Fruit fly (Drosophila melanogaster) whole organism, embryonic: ENCODE measurements around the gene Abi.

ENCODE experiments used
- ATbp ChIP-seq: fragments of 200-800 bp; sonication (Bioruptor generic); optimal IDR thresholded peaks from 2 replicates; lab custom pipeline; 2017; ENCODE audit warnings: missing biosample characterization, mild to moderate bottlenecking, missing genetic modification characterization, missing genetic modification reagents
- Ada2b ChIP-seq: fragments of 200-800 bp; sonication (Bioruptor generic); IDR thresholded peaks from 2 replicates; pipeline ENCODE4 v1.3.6; 2022; ENCODE audit warnings: missing biosample characterization, missing genetic modification characterization
- Aef1 ChIP-seq: fragments of 200-800 bp; sonication (Bioruptor generic); IDR thresholded peaks from 3 replicates; pipeline ENCODE4 v1.3.6; 2022; ENCODE audit warnings: missing biosample characterization, missing genetic modification characterization
- Asciz ChIP-seq: fragments of 200-800 bp; sonication (Bioruptor generic); optimal IDR thresholded peaks from 2 replicates; lab custom pipeline; 2017; ENCODE audit warnings: missing biosample characterization, mild to moderate bottlenecking, missing genetic modification characterization, missing genetic modification reagents
- Atf6 ChIP-seq: fragments of 200-800 bp; sonication (Bioruptor generic); IDR thresholded peaks from 2 replicates; pipeline ENCODE4 v1.3.6; 2022; ENCODE audit warnings: missing biosample characterization, missing genetic modification characterization
- CG10147 ChIP-seq: fragments of 200-800 bp; sonication (Bioruptor generic); optimal IDR thresholded peaks from 2 replicates; lab custom pipeline; 2019; ENCODE audit warnings: missing biosample characterization, mild to moderate bottlenecking, missing genetic modification characterization, moderate library complexity
- CG1024 ChIP-seq: fragments of 200-800 bp; sonication (Bioruptor generic); IDR thresholded peaks from 2 replicates; pipeline ENCODE4 v1.3.6; 2022; ENCODE audit warnings: missing biosample characterization, missing genetic modification characterization
- CG10462 ChIP-seq: fragments of 200-800 bp; sonication (Bioruptor generic); optimal IDR thresholded peaks from 2 replicates; lab custom pipeline; 2016; ENCODE audit warnings: missing biosample characterization, missing genetic modification characterization
- CG12219 ChIP-seq: fragments of 200-800 bp; sonication (Bioruptor generic); optimal IDR thresholded peaks from 3 replicates; lab custom pipeline; 2018; ENCODE audit warnings: missing biosample characterization, mild to moderate bottlenecking, missing genetic modification characterization
- CG12744 ChIP-seq: fragments of 200-800 bp; sonication (Bioruptor generic); optimal IDR thresholded peaks from 2 replicates; lab custom pipeline; 2016; ENCODE audit warnings: missing biosample characterization, missing genetic modification characterization
- CG18764 ChIP-seq: fragments of 200-800 bp; sonication (Bioruptor generic); optimal IDR thresholded peaks from 3 replicates; lab custom pipeline; 2016; ENCODE audit warnings: missing biosample characterization, missing genetic modification characterization
- CG31388 ChIP-seq: fragments of 200-800 bp; sonication (Bioruptor generic); optimal IDR thresholded peaks from 2 replicates; lab custom pipeline; 2016; ENCODE audit warnings: missing biosample characterization, missing genetic modification characterization
- CG32772 ChIP-seq: fragments of 200-800 bp; sonication (Bioruptor generic); IDR thresholded peaks from 2 replicates; pipeline ENCODE4 v1.3.6; 2022; ENCODE audit warnings: missing biosample characterization, missing genetic modification characterization
- CG3726 ChIP-seq: fragments of 200-800 bp; sonication (Bioruptor generic); IDR thresholded peaks from 3 replicates; pipeline ENCODE4, ENCODE4 v1.3.6; 2022; ENCODE audit warnings: missing biosample characterization, missing genetic modification characterization
- CG6175 ChIP-seq: fragments of 200-800 bp; sonication (Bioruptor generic); IDR thresholded peaks from 3 replicates; pipeline ENCODE4 v1.3.6; 2022; ENCODE audit warnings: missing biosample characterization, missing genetic modification characterization
- CG7556 ChIP-seq: fragments of 200-800 bp; sonication (Bioruptor generic); optimal IDR thresholded peaks from 2 replicates; lab custom pipeline; 2017; ENCODE audit warnings: missing biosample characterization, mild to moderate bottlenecking, missing genetic modification characterization
- CG7928 ChIP-seq: fragments of 200-800 bp; sonication (Bioruptor generic); optimal IDR thresholded peaks from 2 replicates; lab custom pipeline; 2017; ENCODE audit warnings: missing biosample characterization, mild to moderate bottlenecking, missing genetic modification characterization
- CG8281 ChIP-seq: fragments of 200-800 bp; sonication (Bioruptor generic); optimal IDR thresholded peaks from 2 replicates; lab custom pipeline; 2018; ENCODE audit warnings: missing biosample characterization, mild to moderate bottlenecking, missing genetic modification characterization, moderate library complexity
- CG9727 ChIP-seq: fragments of 200-800 bp; sonication (Bioruptor generic); optimal IDR thresholded peaks from 3 replicates; lab custom pipeline; 2017; ENCODE audit warnings: missing biosample characterization, mild to moderate bottlenecking, missing genetic modification characterization
- CoRest ChIP-seq: fragments of 200-800 bp; sonication (Bioruptor generic); optimal IDR thresholded peaks from 3 replicates; lab custom pipeline; 2018; ENCODE audit warnings: missing biosample characterization, mild to moderate bottlenecking, missing genetic modification characterization, moderate library complexity
- Dfd ChIP-seq, 2 experiments: fragments of >200 bp; optimal IDR thresholded peaks; 2 replicates each; lab custom pipeline; 2017; ENCODE audit warnings: missing biosample characterization in 2 of 2, missing genetic modification characterization in 2 of 2
- Ets65A ChIP-seq: fragments of 200-800 bp; sonication (Bioruptor generic); peaks from one replicate; lab custom pipeline; 2016; ENCODE audit warnings: missing biosample characterization, missing genetic modification characterization
- Fer3 ChIP-seq: fragments of 200-800 bp; sonication (Bioruptor generic); optimal IDR thresholded peaks from 2 replicates; lab custom pipeline; 2018; ENCODE audit warnings: missing biosample characterization, mild to moderate bottlenecking, missing genetic modification characterization, moderate library complexity
- HmgZ ChIP-seq: fragments of 200-800 bp; sonication (Bioruptor generic); optimal IDR thresholded peaks from 2 replicates; lab custom pipeline; 2018; ENCODE audit warnings: missing biosample characterization, mild to moderate bottlenecking, missing genetic modification characterization
- Kr ChIP-seq: fragments of 200-800 bp; sonication (Bioruptor generic); optimal IDR thresholded peaks from 2 replicates; lab custom pipeline; 2017; ENCODE audit warnings: missing biosample characterization, mild to moderate bottlenecking, missing genetic modification characterization
- NK7.1 ChIP-seq: fragments of 200-800 bp; sonication (Bioruptor generic); optimal IDR thresholded peaks from 3 replicates; lab custom pipeline; 2016; ENCODE audit warnings: missing biosample characterization, missing genetic modification characterization
- Spps ChIP-seq: fragments of 200-800 bp; sonication (Bioruptor generic); optimal IDR thresholded peaks from 2 replicates; lab custom pipeline; 2018; ENCODE audit warnings: missing biosample characterization, mild to moderate bottlenecking, missing genetic modification characterization
- Sry-δ ChIP-seq: fragments of 200-800 bp; sonication (Bioruptor generic); optimal IDR thresholded peaks from 2 replicates; lab custom pipeline; 2016; ENCODE audit warnings: missing biosample characterization, missing genetic modification characterization
- Ssrp ChIP-seq: fragments of 200-800 bp; sonication (Bioruptor generic); optimal IDR thresholded peaks from 2 replicates; lab custom pipeline; 2018; ENCODE audit warnings: missing biosample characterization, mild to moderate bottlenecking, missing genetic modification characterization, moderate library complexity
- Trl ChIP-seq, 3 experiments: fragments of >200 bp in 2 of 3; fragments of 200-800 bp in 1 of 3; sonication (Bioruptor generic) in 1 of 3; optimal IDR thresholded peaks; 2 replicates in 1 of 3; 3 replicates in 2 of 3; lab custom pipeline; 2016 to 2017; ENCODE audit warnings: missing biosample characterization in 1 of 3, missing genetic modification characterization in 1 of 3
- Usf ChIP-seq: fragments of 200-800 bp; sonication (Bioruptor generic); optimal IDR thresholded peaks from 2 replicates; lab custom pipeline; 2017; ENCODE audit warnings: missing genotype, missing biosample characterization, missing genetic modification characterization
- ac ChIP-seq: fragments of 200-800 bp; sonication (Bioruptor generic); optimal IDR thresholded peaks from 3 replicates; lab custom pipeline; 2017; ENCODE audit warnings: missing biosample characterization, mild to moderate bottlenecking, missing genetic modification characterization
- bowl ChIP-seq: fragments of 200-800 bp; sonication (Bioruptor generic); IDR thresholded peaks from 2 replicates; pipeline ENCODE4 v1.3.6; 2022; ENCODE audit warnings: missing biosample characterization, missing genetic modification characterization
- cas ChIP-seq: fragments of 200-800 bp; sonication (Bioruptor generic); IDR thresholded peaks from 2 replicates; pipeline ENCODE4 v1.3.6; 2022; ENCODE audit warnings: missing biosample characterization, missing genetic modification characterization
- crc ChIP-seq: fragments of 200-800 bp; sonication (Bioruptor generic); optimal IDR thresholded peaks from 2 replicates; lab custom pipeline; 2016; ENCODE audit warnings: missing biosample characterization, missing genetic modification characterization
- croc ChIP-seq: fragments of 200-800 bp; sonication (Bioruptor generic); conservative IDR thresholded peaks from 3 replicates; pipeline ENCODE4 v1.3.6; 2022; ENCODE audit warnings: missing biosample characterization, missing genetic modification characterization
- crol ChIP-seq: fragments of 200-800 bp; sonication (Bioruptor generic); IDR thresholded peaks from 2 replicates; pipeline ENCODE4 v1.3.6; 2022; ENCODE audit warnings: missing biosample characterization, missing genetic modification characterization
- dmrt11E ChIP-seq: fragments of 200-800 bp; sonication (Bioruptor generic); optimal IDR thresholded peaks from 3 replicates; lab custom pipeline; 2018; ENCODE audit warnings: missing biosample characterization, mild to moderate bottlenecking, missing genetic modification characterization, moderate library complexity
- grn ChIP-seq: fragments of 200-800 bp; sonication (Bioruptor generic); optimal IDR thresholded peaks from 3 replicates; lab custom pipeline; 2017; ENCODE audit warnings: missing biosample characterization, missing genetic modification characterization
- gro ChIP-seq: fragments of 200-800 bp; sonication (Bioruptor generic); optimal IDR thresholded peaks from 2 replicates; lab custom pipeline; 2016; ENCODE audit warnings: missing biosample characterization, missing genetic modification characterization
- hbn ChIP-seq: fragments of 200-800 bp; sonication (Bioruptor generic); IDR thresholded peaks from 2 replicates; pipeline ENCODE4 v1.3.6; 2022; ENCODE audit warnings: missing biosample characterization, missing genetic modification characterization; ENCODE audit not compliant: partially characterized antibody
- kah ChIP-seq: fragments of 200-800 bp; sonication (Bioruptor generic); optimal IDR thresholded peaks from 2 replicates; lab custom pipeline; 2018; ENCODE audit warnings: missing biosample characterization, mild to moderate bottlenecking, missing genetic modification characterization
- lilli ChIP-seq: fragments of 200-800 bp; sonication (Bioruptor generic); optimal IDR thresholded peaks from 3 replicates; lab custom pipeline; 2016; ENCODE audit warnings: missing biosample characterization, missing genetic modification characterization
- otp ChIP-seq: fragments of 200-800 bp; sonication (Bioruptor generic); IDR thresholded peaks from 3 replicates; pipeline ENCODE4, ENCODE4 v1.3.6; 2022; ENCODE audit warnings: missing biosample characterization, missing genetic modification characterization
- pho ChIP-seq: fragments of 200-800 bp; sonication (Bioruptor generic); optimal IDR thresholded peaks from 2 replicates; lab custom pipeline; 2016; ENCODE audit warnings: missing biosample characterization, missing genetic modification characterization
- pros ChIP-seq: fragments of 200-800 bp; sonication (Bioruptor generic); optimal IDR thresholded peaks from 3 replicates; lab custom pipeline; 2019; ENCODE audit warnings: missing biosample characterization, mild to moderate bottlenecking, missing genetic modification characterization, moderate library complexity
- sug ChIP-seq: fragments of 200-800 bp; optimal IDR thresholded peaks from 2 replicates; lab custom pipeline; 2019; ENCODE audit warnings: missing biosample characterization, mild to moderate bottlenecking, missing genetic modification characterization, moderate library complexity
- ttk ChIP-seq: fragments of 200-800 bp; sonication (Bioruptor generic); IDR thresholded peaks from 2 replicates; pipeline ENCODE4 v2.1.2; 2022; ENCODE audit warnings: missing biosample characterization, missing genetic modification characterization
- wek ChIP-seq: fragments of 200-800 bp; sonication (Bioruptor generic); optimal IDR thresholded peaks from 3 replicates; lab custom pipeline; 2018; ENCODE audit warnings: missing biosample characterization, mild to moderate bottlenecking, missing genetic modification characterization, moderate library complexity
- zen2 ChIP-seq: fragments of 200-800 bp; sonication (Bioruptor generic); IDR thresholded peaks from 3 replicates; pipeline ENCODE4 v1.3.6; 2022; ENCODE audit warnings: missing biosample characterization, missing genetic modification characterization; ENCODE audit not compliant: partially characterized antibody

Gene Abi

DNA sequence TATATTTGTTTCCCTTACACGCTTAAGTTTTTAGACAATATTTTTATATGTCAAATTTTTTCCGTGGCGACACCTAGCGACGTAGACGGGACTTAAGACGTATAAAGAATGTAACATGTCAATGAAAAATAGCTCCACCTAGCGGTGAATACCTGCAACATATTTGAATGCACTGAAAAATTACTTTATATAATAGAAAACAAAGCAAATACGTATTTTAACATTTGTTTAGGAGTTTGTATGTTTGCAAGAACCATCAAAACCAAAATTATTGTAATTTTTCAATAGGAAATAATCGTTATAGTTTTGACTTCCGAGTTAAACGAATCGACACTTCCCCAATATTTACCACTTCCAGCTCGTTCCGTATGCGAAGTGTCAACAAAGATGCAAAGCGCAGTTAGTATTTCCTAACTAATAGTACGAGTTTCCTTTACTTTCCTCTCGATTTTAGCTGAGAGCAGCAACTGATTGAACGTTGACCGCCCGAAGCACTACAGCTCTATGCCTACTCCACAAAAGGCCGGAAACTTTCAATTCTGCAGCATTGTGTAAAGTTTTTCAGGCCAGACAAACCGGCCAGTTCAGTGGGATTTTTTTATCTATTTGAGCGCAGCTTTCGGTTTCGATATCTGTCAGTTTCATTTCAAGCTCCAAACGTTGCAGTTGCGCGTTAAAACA is 33.2 kb downstream of the Abi start, which contains the start of gene Npc2b (continued):
- TF ChIP-seq CG12744 (GFP tag; lab: Kevin White, UChicago) (peak; percentile 33), Fer3 (peak; percentile 55), CG8281 (tag; lab: Kevin White, UChicago) (no peak), CG9727 (GFP tag; lab: Kevin White, UChicago) (peak; percentile 55), kah (GFP tag; lab: Kevin White, UChicago) (no peak), CG31388 (GFP tag; lab: Kevin White, UChicago) (peak; percentile 18), Kr (GFP tag; lab: Kevin White, UChicago) (no peak), CG7556 (peak; percentile 53), dmrt11E (tag; lab: Kevin White, UChicago) (peak; percentile 49), Ada2b (GFP tag; lab: Robert Waterston, UW) (peak; percentile 22; the same call in 1 of the 2 replicates), CG6175 (GFP tag; lab: Robert Waterston, UW) (no peak), grn (no peak), crc (GFP tag; lab: Kevin White, UChicago) (no peak), CG12219 (GFP tag; lab: Kevin White, UChicago) (no peak), NK7.1 (GFP tag; lab: Kevin White, UChicago) (peak; percentile 32), lilli (peak; percentile 76), bowl (no peak), CG1024 (0 out of 2 replicates have a peak, but pooled peaks have one; percentile 43), CG18764 (peak; percentile 17), pho (GFP tag; lab: Kevin White, UChicago) (peak; percentile 41), Spps (no peak), HmgZ (tag; lab: Kevin White, UChicago) (peak; percentile 79), Trl (optimal IDR thresholded peaks at IDR 0.05; lab: Kevin White, UChicago) (no peak), Trl (GFP tag; optimal IDR thresholded peaks at IDR 0.05; lab: Kevin White, UChicago) (peak; percentile 66), croc (no peak), sug (tag; lab: Kevin White, UChicago) (peak; percentile 61), CG7928 (GFP tag; lab: Kevin White, UChicago) (no peak), Asciz (GFP tag; lab: Kevin White, UChicago) (peak; percentile 34), cas (GFP tag; lab: Robert Waterston, UW) (no peak), Ssrp (tag; lab: Kevin White, UChicago) (peak; percentile 27), Aef1 (GFP tag; lab: Robert Waterston, UW) (peak; percentile 56; the same call in 2 of the 3 replicates), hbn (GFP tag; lab: Robert Waterston, UW) (no peak), gro (GFP tag; lab: Kevin White, UChicago) (peak; percentile 14), ac (no peak), pros (GFP tag; lab: Kevin White, UChicago) (no peak), ATbp (GFP tag; lab: Kevin White, UChicago) (peak; percentile 50), zen2 (no peak), CG10147 (no peak), wek (peak; percentile 11), Sry-δ (peak; percentile 26), Ets65A (GFP tag; lab: Kevin White, UChicago) (peak; percentile 94), CoRest (peak; percentile 68), Dfd (GFP tag; optimal IDR thresholded peaks at IDR 0.05; lab: Kevin White, UChicago) (no peak), Atf6 (GFP tag; lab: Robert Waterston, UW) (peak; percentile 39; the same call in 1 of the 2 replicates), CG10462 (GFP tag; lab: Kevin White, UChicago) (no peak), CG32772 (GFP tag; lab: Robert Waterston, UW) (no peak), crol (GFP tag; lab: Robert Waterston, UW) (no peak), CG3726 (GFP tag; lab: Robert Waterston, UW) (no peak), Usf (GFP tag; lab: Kevin White, UChicago) (no peak), ttk (no peak), otp (0 out of 3 replicates have a peak, but pooled peaks have one; percentile 34)
